Worm (Caenorhabditis elegans) whole organism, late embryonic: ENCODE measurements around the gene ints-13.

ENCODE experiments used
- Y22D7AL.16 ChIP-seq: sonication (generic microtip); optimal IDR thresholded peaks from 2 replicates; lab custom pipeline; 2016; ENCODE audit warnings: missing genetic modification characterization, missing compliant biosample characterization
- ceh-9 ChIP-seq: sonication (generic microtip); optimal IDR thresholded peaks from 2 replicates; lab custom pipeline; 2016; ENCODE audit warnings: mild to moderate bottlenecking, missing genetic modification characterization, inconsistent platforms, missing compliant biosample characterization
- elt-4 ChIP-seq: sonication (generic microtip); optimal IDR thresholded peaks from 2 replicates; lab custom pipeline; 2016; ENCODE audit warnings: missing genetic modification characterization, missing compliant biosample characterization
- pax-1 ChIP-seq: fragments of 150-350 bp; optimal IDR thresholded peaks from 2 replicates; lab custom pipeline; 2014; ENCODE audit warnings: missing biosample characterization, missing genetic modification characterization
- pha-4 ChIP-seq: fragments of 150-350 bp; optimal IDR thresholded peaks from 2 replicates; lab custom pipeline; 2018; ENCODE audit warnings: missing biosample characterization, missing genetic modification reagents, missing genetic modification characterization
- rnt-1 ChIP-seq: sonication (generic microtip); optimal IDR thresholded peaks from 2 replicates; lab custom pipeline; 2016; ENCODE audit warnings: missing genetic modification characterization, missing compliant biosample characterization
- syd-9 ChIP-seq: sonication (generic microtip); optimal IDR thresholded peaks from 2 replicates; lab custom pipeline; 2016; ENCODE audit warnings: mild to moderate bottlenecking, missing genetic modification characterization, moderate library complexity, missing compliant biosample characterization
- unc-55 ChIP-seq: sonication (generic microtip); optimal IDR thresholded peaks from 2 replicates; lab custom pipeline; 2017; ENCODE audit warnings: missing biosample characterization, missing genetic modification reagents, missing genetic modification characterization
- unc-86 ChIP-seq: sonication (generic microtip); optimal IDR thresholded peaks from 2 replicates; lab custom pipeline; 2016; ENCODE audit warnings: missing genetic modification characterization, missing compliant biosample characterization

ce11 chrIV:257095-257494, 19.8 kb upstream of the ints-13 start, which contains the start of gene R02D3.8:
- TF ChIP-seq elt-4 (no peak), unc-86 (tag; lab: Kevin White, UChicago) (no peak), ceh-9 (no peak), unc-55 (GFP tag; lab: Kevin White, UChicago) (no peak), Y22D7AL.16 (tag; lab: Kevin White, UChicago) (no peak), pha-4 (tag; lab: Kevin White, UChicago) (no peak), pax-1 (tag; lab: Kevin White, UChicago) (no peak), rnt-1 (no peak), syd-9 (no peak)
